Worm (Caenorhabditis elegans) whole organism, early embryonic: ENCODE data around the gene C14B4.2.

ENCODE experiments used
- B0310.2 ChIP-seq: sonication (generic microtip); optimal IDR thresholded peaks from 2 replicates; lab custom pipeline; 2016; ENCODE audit warnings: mild to moderate bottlenecking, missing genetic modification characterization, missing compliant biosample characterization
- aly-1 ChIP-seq: sonication (generic microtip); optimal IDR thresholded peaks from 2 replicates; lab custom pipeline; 2016; ENCODE audit warnings: missing genetic modification characterization, missing compliant biosample characterization
- ama-1 ChIP-seq: fragments of 150-350 bp; optimal IDR thresholded peaks from 2 replicates; lab custom pipeline; 2014
- ceh-13 ChIP-seq: fragments of 200-800 bp; sonication (Bioruptor generic); optimal IDR thresholded peaks from 2 replicates; lab custom pipeline; 2018; ENCODE audit warnings: mild to moderate bottlenecking, missing genetic modification characterization, missing compliant biosample characterization
- hmg-4 ChIP-seq: fragments of 200-800 bp; sonication (Bioruptor generic); optimal IDR thresholded peaks from 2 replicates; lab custom pipeline; 2018; ENCODE audit warnings: mild to moderate bottlenecking, missing genetic modification characterization, missing compliant biosample characterization
- scrt-1 ChIP-seq: fragments of 200-800 bp; sonication (Bioruptor generic); IDR thresholded peaks from 2 replicates; pipeline ENCODE4 v1.3.6; 2022; ENCODE audit warnings: missing genetic modification characterization, missing compliant biosample characterization
- sea-1 ChIP-seq: fragments of 200-800 bp; sonication (Bioruptor generic); conservative IDR thresholded peaks from 2 replicates; pipeline ENCODE4 v1.3.6; 2022; ENCODE audit warnings: missing genetic modification characterization, missing compliant biosample characterization
- tra-4 ChIP-seq: sonication (generic microtip); optimal IDR thresholded peaks from 2 replicates; lab custom pipeline; 2017; ENCODE audit warnings: missing genetic modification characterization, missing compliant biosample characterization

- TF ChIP-seq aly-1 (tag; lab: Kevin White, UChicago) (no peak), tra-4 (no peak), sea-1 (GFP tag; lab: Robert Waterston, UW) (no peak), ceh-13 (GFP tag; lab: Kevin White, UChicago) (no peak), hmg-4 (GFP tag; lab: Kevin White, UChicago) (no peak), ama-1 (lab: Kevin White, UChicago) (no peak), scrt-1 (GFP tag; lab: Robert Waterston, UW) (no peak), B0310.2 (tag; lab: Kevin White, UChicago) (no peak)
Observed at ce11 chrV:19380968-19381367, 18.5 kb upstream of the C14B4.2 start, which contains the start of gene srw-84.
